Fruit fly (Drosophila melanogaster): ENCODE measurements around the gene Rcc1.

- TF ChIP-seq psq (optimal IDR thresholded peaks at IDR 0.05) = no peak
- TF ChIP-seq CG8478 (optimal IDR thresholded peaks at IDR 0.05) = no peak
Observed at dm6 chr3L:5974575-5975421, 42.2 kb upstream of the Rcc1 start.
